Worm (Caenorhabditis elegans): ENCODE results near the gene lhfp-4.

DNA sequence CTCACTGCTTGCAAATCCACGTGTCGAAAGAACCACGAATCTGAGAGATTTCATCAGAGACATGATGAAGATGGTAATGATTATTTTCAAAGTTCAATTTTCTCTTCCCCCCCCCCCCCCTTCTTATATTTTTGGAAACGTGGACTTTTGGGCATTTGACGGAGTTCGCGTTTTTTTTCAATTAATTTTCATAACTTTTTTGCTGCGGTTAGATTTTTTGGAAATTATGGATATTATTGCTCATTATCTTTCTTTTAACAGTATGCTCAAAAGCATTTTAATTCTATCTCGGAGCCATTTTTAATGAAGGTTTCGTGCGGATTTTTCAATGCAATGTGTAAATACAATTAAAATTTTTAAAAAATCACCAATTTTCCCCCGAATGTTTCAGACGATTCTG, 16.1 kb upstream of the lhfp-4 start, which contains the start of gene phyh-1:
- TF ChIP-seq unc-42 (tag; optimal IDR thresholded peaks at IDR 0.05): no peak
- TF ChIP-seq hlh-15 (tag; optimal IDR thresholded peaks at IDR 0.05): no peak
- TF ChIP-seq che-1 (tag; optimal IDR thresholded peaks at IDR 0.05): no peak
- no peak for TF ChIP-seq dve-1 (tag; optimal IDR thresholded peaks at IDR 0.05)
- no peak for TF ChIP-seq nfya-1 (tag; optimal IDR thresholded peaks at IDR 0.05)

Data from whole organism, late embryonic.